Fruit fly (Drosophila melanogaster) whole organism, embryonic: ENCODE measurements around the gene slmb.

ENCODE experiments used
- CG10366 ChIP-seq: fragments of 200-800 bp; sonication (Bioruptor generic); IDR thresholded peaks from 2 replicates; pipeline ENCODE4 v1.3.6; 2022; ENCODE audit warnings: missing biosample characterization, missing genetic modification characterization
- CG10654 ChIP-seq: fragments of 200-800 bp; sonication (Bioruptor generic); optimal IDR thresholded peaks from 2 replicates; lab custom pipeline; 2016; ENCODE audit warnings: missing biosample characterization, missing genetic modification characterization
- CG11696 ChIP-seq: fragments of 200-800 bp; sonication (Bioruptor generic); IDR thresholded peaks from 2 replicates; pipeline ENCODE4 v1.3.6; 2022; ENCODE audit warnings: missing biosample characterization, missing genetic modification characterization
- CG1603 ChIP-seq: fragments of 200-800 bp; sonication (Bioruptor generic); optimal IDR thresholded peaks from 2 replicates; lab custom pipeline; 2019; ENCODE audit warnings: missing biosample characterization, mild to moderate bottlenecking, missing genetic modification characterization, moderate library complexity
- CG3838 ChIP-seq: fragments of 200-800 bp; sonication (Bioruptor generic); optimal IDR thresholded peaks from 3 replicates; lab custom pipeline; 2016; ENCODE audit warnings: missing biosample characterization, missing genetic modification characterization
- CG6689 ChIP-seq: fragments of 200-800 bp; sonication (Bioruptor generic); IDR thresholded peaks from 2 replicates; pipeline ENCODE4 v1.3.6; 2022; ENCODE audit warnings: missing biosample characterization, missing genetic modification characterization
- CG6813 ChIP-seq: fragments of 200-800 bp; sonication (Bioruptor generic); optimal IDR thresholded peaks from 2 replicates; lab custom pipeline; 2017; ENCODE audit warnings: missing biosample characterization, missing genetic modification characterization, mild to moderate bottlenecking, moderate library complexity, missing genetic modification reagents
- CG9817 ChIP-seq: fragments of 200-800 bp; sonication (Bioruptor generic); optimal IDR thresholded peaks from 2 replicates; lab custom pipeline; 2018; ENCODE audit warnings: missing biosample characterization, mild to moderate bottlenecking, missing genetic modification characterization, moderate library complexity
- Eip74EF ChIP-seq, 2 experiments: fragments of 200-800 bp in 1 of 2; fragments of >200 bp in 1 of 2; sonication (Bioruptor generic) in 1 of 2; optimal IDR thresholded peaks; 2 replicates each; lab custom pipeline; 2017 to 2019; ENCODE audit warnings: missing biosample characterization in 2 of 2, missing genetic modification characterization in 2 of 2, mild to moderate bottlenecking in 1 of 2, moderate library complexity in 1 of 2
- Ravus ChIP-seq: fragments of 200-800 bp; sonication (Bioruptor generic); IDR thresholded peaks from 2 replicates; pipeline ENCODE4 v1.3.6; 2022; ENCODE audit warnings: missing biosample characterization, missing genetic modification characterization
- oc ChIP-seq: fragments of 200-800 bp; sonication (Bioruptor generic); optimal IDR thresholded peaks from 2 replicates; lab custom pipeline; 2018; ENCODE audit warnings: missing biosample characterization, mild to moderate bottlenecking, missing genetic modification characterization, moderate library complexity
- odd ChIP-seq: fragments of 200-800 bp; sonication (Bioruptor generic); optimal IDR thresholded peaks from 2 replicates; lab custom pipeline; 2017; ENCODE audit warnings: missing biosample characterization, mild to moderate bottlenecking, missing genetic modification characterization

dm6 chr3R:21078958-21079357 lies 48.3 kb downstream of the slmb start:
- no peak for TF ChIP-seq odd (GFP tag; lab: Kevin White, UChicago)
- no peak for TF ChIP-seq Ravus
- no peak for TF ChIP-seq CG3838
- TF ChIP-seq Eip74EF (GFP tag; optimal IDR thresholded peaks at IDR 0.05; lab: Kevin White, UChicago) = no peak
- TF ChIP-seq CG1603 (tag; lab: Kevin White, UChicago) = no peak
- TF ChIP-seq CG10654 (GFP tag; lab: Kevin White, UChicago) = no peak
- TF ChIP-seq CG10366 (GFP tag; lab: Robert Waterston, UW) = no peak
- no peak for TF ChIP-seq CG6689
- TF ChIP-seq CG11696 (GFP tag; lab: Robert Waterston, UW) = no peak
- no peak for TF ChIP-seq CG9817 (tag; lab: Kevin White, UChicago)
- no peak for TF ChIP-seq oc (tag; lab: Kevin White, UChicago)
- TF ChIP-seq CG6813 (GFP tag; lab: Kevin White, UChicago) = no peak
